Worm (Caenorhabditis elegans): Measurements from ENCODE around the gene mrps-11.
A peak's percentile ranks its signal among the peaks of the same experiment; 100 is the strongest.

mrps-11 gene

ce11 chrV:12465399-12465798, 29.0 kb downstream of the mrps-11 start (continued):
- peak; percentile 76 for TF ChIP-seq dsc-1 (tag; optimal IDR thresholded peaks at IDR 0.05)
- TF ChIP-seq ama-1 (optimal IDR thresholded peaks at IDR 0.05) = no peak
- peak; percentile 71 for TF ChIP-seq snpc-4 (tag; optimal IDR thresholded peaks at IDR 0.05)
- TF ChIP-seq elt-3 (tag; optimal IDR thresholded peaks at IDR 0.05) = peak in 1 of 6 experiments; percentile 27
- peak; percentile 34 to 62 (median 57) for TF ChIP-seq ceh-82 (tag; optimal IDR thresholded peaks at IDR 0.05)
- peak; percentile 94 for TF ChIP-seq nhr-71 (tag; optimal IDR thresholded peaks at IDR 0.05)
- no peak for TF ChIP-seq unc-98 (GFP tag; IDR thresholded peaks at IDR 0.05)
- peak; percentile 85 for TF ChIP-seq nhr-85 (tag)
- TF ChIP-seq dpl-1 (GFP tag; optimal IDR thresholded peaks at IDR 0.05) = peak; percentile 53 to 72 (median 64)
- no peak for TF ChIP-seq vab-15 (tag; optimal IDR thresholded peaks at IDR 0.05)
- TF ChIP-seq pax-3 (tag; optimal IDR thresholded peaks at IDR 0.05) = peak; percentile 84
- no peak for TF ChIP-seq sox-4 (tag; optimal IDR thresholded peaks at IDR 0.05)
- no peak for TF ChIP-seq nhr-12 (tag; optimal IDR thresholded peaks at IDR 0.05)
- peak in 1 of 2 experiments; percentile 76 for TF ChIP-seq mdl-1 (tag; optimal IDR thresholded peaks at IDR 0.05)
- TF ChIP-seq irx-1 (tag; optimal IDR thresholded peaks at IDR 0.05) = peak; percentile 88
- TF ChIP-seq unc-62 (GFP tag; optimal IDR thresholded peaks at IDR 0.05) = no peak
- no peak for TF ChIP-seq sptf-1 (tag; optimal IDR thresholded peaks at IDR 0.05)
- peak; percentile 75 to 83 for TF ChIP-seq lsy-2 (tag; optimal IDR thresholded peaks at IDR 0.05)
- TF ChIP-seq zag-1 (tag; optimal IDR thresholded peaks at IDR 0.05) = peak; percentile 51
- peak; percentile 55 for TF ChIP-seq nhr-90 (tag; optimal IDR thresholded peaks at IDR 0.05; ENCODE audit: poor library complexity)
- TF ChIP-seq aly-2 (tag; optimal IDR thresholded peaks at IDR 0.05) = peak; percentile 46
- peak; percentile 35 for TF ChIP-seq nhr-237 (tag; optimal IDR thresholded peaks at IDR 0.05)
- TF ChIP-seq ceh-88 (GFP tag; IDR thresholded peaks at IDR 0.05) = peak; percentile 53; the same call in 1 of the 2 replicates
- no peak for TF ChIP-seq C34B4.2 (tag; optimal IDR thresholded peaks at IDR 0.05)
- TF ChIP-seq nhr-84 (tag; optimal IDR thresholded peaks at IDR 0.05) = no peak
- peak; percentile 22 for TF ChIP-seq fos-1 (tag; optimal IDR thresholded peaks at IDR 0.05)
- no peak for TF ChIP-seq pqm-1 (tag; optimal IDR thresholded peaks at IDR 0.05)
- TF ChIP-seq grh-1 (GFP tag; IDR thresholded peaks at IDR 0.05) = 0 out of 2 replicates have a peak, but pooled peaks have one; percentile 27
- TF ChIP-seq efl-1 (optimal IDR thresholded peaks at IDR 0.05) = peak; percentile 78 to 82
- peak; percentile 49 to 92 for TF ChIP-seq efl-1 (GFP tag; optimal IDR thresholded peaks at IDR 0.05 in 1 of 2)
- peak; percentile 41 for TF ChIP-seq mef-2 (tag; optimal IDR thresholded peaks at IDR 0.05)
- TF ChIP-seq rnt-1 (tag; optimal IDR thresholded peaks at IDR 0.05) = peak; percentile 62
- TF ChIP-seq ceh-90 (tag; optimal IDR thresholded peaks at IDR 0.05) = no peak
- peak; percentile 88 for TF ChIP-seq nhr-47 (tag; optimal IDR thresholded peaks at IDR 0.05)
- no peak for TF ChIP-seq fkh-4 (tag; optimal IDR thresholded peaks at IDR 0.05; ENCODE audit: borderline replicate concordance)
- peak; percentile 85 for TF ChIP-seq nhr-77 (tag; optimal IDR thresholded peaks at IDR 0.05)
- peak; percentile 95 for TF ChIP-seq fkh-8 (tag; optimal IDR thresholded peaks at IDR 0.05)
- no peak for TF ChIP-seq hpl-2 (GFP tag; optimal IDR thresholded peaks at IDR 0.05)
- no peak for TF ChIP-seq ets-5 (GFP tag; IDR thresholded peaks at IDR 0.05)
- peak; percentile 64 for TF ChIP-seq C16A3.4 (tag; optimal IDR thresholded peaks at IDR 0.05)
- no peak for TF ChIP-seq lin-15B (tag; optimal IDR thresholded peaks at IDR 0.05)
- TF ChIP-seq Y116A8C.19 (tag; optimal IDR thresholded peaks at IDR 0.05; ENCODE audit: borderline replicate concordance) = no peak
- TF ChIP-seq elt-2 (tag; optimal IDR thresholded peaks at IDR 0.05) = no peak
- TF ChIP-seq lin-13 (GFP tag; optimal IDR thresholded peaks at IDR 0.05) = peak; percentile 51
- peak; percentile 76 for TF ChIP-seq xbp-1 (tag; optimal IDR thresholded peaks at IDR 0.05)
- TF ChIP-seq unc-130 (tag; optimal IDR thresholded peaks at IDR 0.05) = peak; percentile 42
- TF ChIP-seq unc-86 (tag; optimal IDR thresholded peaks at IDR 0.05) = peak; percentile 88
- peak; percentile 73 to 78 for TF ChIP-seq egl-27 (tag; optimal IDR thresholded peaks at IDR 0.05)
- TF ChIP-seq aha-1 (tag; optimal IDR thresholded peaks at IDR 0.05) = no peak
- no peak for TF ChIP-seq mab-9 (GFP tag; IDR thresholded peaks at IDR 0.05)
- TF ChIP-seq ces-1 (GFP tag; optimal IDR thresholded peaks at IDR 0.05) = no peak
- peak; percentile 77 for TF ChIP-seq mep-1 (tag; optimal IDR thresholded peaks at IDR 0.05)
- peak; percentile 82 for TF ChIP-seq nhr-19 (GFP tag; conservative IDR thresholded peaks at IDR 0.05)
- TF ChIP-seq isw-1 (GFP tag; IDR thresholded peaks at IDR 0.05) = peak; percentile 72

All from whole organism, L1 larva.